Worm (Caenorhabditis elegans): ENCODE results near the gene Y32G9A.3.

ce11 chrV:1935494-1935893 lies 24.3 kb downstream of the Y32G9A.3 start:
- no peak for TF ChIP-seq ztf-29 (GFP tag; IDR thresholded peaks at IDR 0.05)
- no peak for TF ChIP-seq T22C8.4 (GFP tag; IDR thresholded peaks at IDR 0.05)
- TF ChIP-seq cog-1 (tag; optimal IDR thresholded peaks at IDR 0.05), result no peak
- no peak for TF ChIP-seq flt-1 (GFP tag; IDR thresholded peaks at IDR 0.05)
- TF ChIP-seq ref-1 (GFP tag; conservative IDR thresholded peaks at IDR 0.05), result no peak
- TF ChIP-seq med-1 (GFP tag; optimal IDR thresholded peaks at IDR 0.05; ENCODE audit: insufficient read depth), result no peak
- TF ChIP-seq tab-1 (GFP tag; IDR thresholded peaks at IDR 0.05), result no peak
- TF ChIP-seq ztf-23 (GFP tag; IDR thresholded peaks at IDR 0.05), result no peak

All from whole organism, midembryonic.